Worm (Caenorhabditis elegans): Measurements from ENCODE around the gene C31G12.1.

- no peak for TF ChIP-seq lin-39 (tag; optimal IDR thresholded peaks at IDR 0.05)
- TF ChIP-seq zag-1 (tag; optimal IDR thresholded peaks at IDR 0.05) = no peak
- TF ChIP-seq nhr-11 (tag; optimal IDR thresholded peaks at IDR 0.05) = no peak
- no peak for TF ChIP-seq nhr-12 (tag; optimal IDR thresholded peaks at IDR 0.05)
- TF ChIP-seq unc-62 (GFP tag; optimal IDR thresholded peaks at IDR 0.05) = no peak
- TF ChIP-seq ztf-11 (tag; optimal IDR thresholded peaks at IDR 0.05) = no peak
Observed at ce11 chrV:18198421-18198820, 18.7 kb downstream of the C31G12.1 start, which contains the start of gene F16H6.4.
